Fruit fly (Drosophila melanogaster) whole organism, embryonic: ENCODE results near the gene CG9467.
A peak's percentile ranks its signal among the peaks of the same experiment; 100 is the strongest.

ENCODE experiments used
- B-H2 ChIP-seq: fragments of 200-800 bp; sonication (Bioruptor generic); optimal IDR thresholded peaks from 2 replicates; lab custom pipeline; 2018; ENCODE audit warnings: missing biosample characterization, mild to moderate bottlenecking, missing genetic modification characterization
- CG10147 ChIP-seq: fragments of 200-800 bp; sonication (Bioruptor generic); optimal IDR thresholded peaks from 2 replicates; lab custom pipeline; 2019; ENCODE audit warnings: missing biosample characterization, mild to moderate bottlenecking, missing genetic modification characterization, moderate library complexity
- CG12071 ChIP-seq: fragments of 200-800 bp; sonication (Bioruptor generic); optimal IDR thresholded peaks from 3 replicates; lab custom pipeline; 2018; ENCODE audit warnings: missing biosample characterization, mild to moderate bottlenecking, missing genetic modification characterization
- CG12236 ChIP-seq: fragments of 200-800 bp; sonication (Bioruptor generic); optimal IDR thresholded peaks from 2 replicates; lab custom pipeline; 2016; ENCODE audit warnings: missing biosample characterization, missing genetic modification characterization
- CG12391 ChIP-seq: fragments of 200-800 bp; sonication (Bioruptor generic); optimal IDR thresholded peaks from 3 replicates; lab custom pipeline; 2018; ENCODE audit warnings: missing biosample characterization, mild to moderate bottlenecking, missing genetic modification characterization, moderate library complexity
- CG1529 ChIP-seq: fragments of 200-800 bp; sonication (Bioruptor generic); optimal IDR thresholded peaks from 3 replicates; lab custom pipeline; 2018; ENCODE audit warnings: missing biosample characterization, missing genetic modification characterization
- CG15479 ChIP-seq: fragments of 200-800 bp; sonication (Bioruptor generic); optimal IDR thresholded peaks from 3 replicates; lab custom pipeline; 2019; ENCODE audit warnings: missing biosample characterization, mild to moderate bottlenecking, missing genetic modification characterization, moderate library complexity
- CG16779 ChIP-seq: fragments of 200-800 bp; sonication (Bioruptor generic); IDR thresholded peaks from 2 replicates; pipeline ENCODE4 v1.3.6; 2022; ENCODE audit warnings: missing biosample characterization, missing genetic modification characterization
- CG16863 ChIP-seq: fragments of 200-800 bp; sonication (Bioruptor generic); optimal IDR thresholded peaks from 3 replicates; lab custom pipeline; 2016; ENCODE audit warnings: missing biosample characterization, missing genetic modification characterization
- CG18011 ChIP-seq: fragments of 200-800 bp; sonication (Bioruptor generic); optimal IDR thresholded peaks from 2 replicates; lab custom pipeline; 2017; ENCODE audit warnings: missing biosample characterization, missing genetic modification characterization, mild to moderate bottlenecking, moderate library complexity, missing genotype
- CG2116 ChIP-seq: fragments of 200-800 bp; sonication (Bioruptor generic); optimal IDR thresholded peaks from 3 replicates; lab custom pipeline; 2018; ENCODE audit warnings: missing biosample characterization, mild to moderate bottlenecking, missing genetic modification characterization
- CG2120 ChIP-seq: fragments of 200-800 bp; sonication (Bioruptor generic); optimal IDR thresholded peaks from 3 replicates; lab custom pipeline; 2016; ENCODE audit warnings: missing biosample characterization, missing genetic modification characterization
- CG32532 ChIP-seq: fragments of 200-800 bp; sonication (Bioruptor generic); IDR thresholded peaks from 2 replicates; pipeline ENCODE4 v1.3.6; 2022; ENCODE audit warnings: missing biosample characterization, missing genetic modification characterization
- CG34224 ChIP-seq: fragments of 200-800 bp; sonication (Bioruptor generic); IDR thresholded peaks from 3 replicates; pipeline ENCODE4 v1.3.6; 2022; ENCODE audit warnings: missing biosample characterization, missing genetic modification characterization; ENCODE audit not compliant: partially characterized antibody
- CG4360 ChIP-seq: fragments of 200-800 bp; sonication (Bioruptor generic); IDR thresholded peaks from 2 replicates; pipeline ENCODE4 v1.3.6; 2022; ENCODE audit warnings: missing biosample characterization, missing genetic modification characterization
- CG4820 ChIP-seq: fragments of 200-800 bp; sonication (Bioruptor generic); optimal IDR thresholded peaks from 3 replicates; lab custom pipeline; 2016; ENCODE audit warnings: missing biosample characterization, missing genetic modification characterization
- CG6765 ChIP-seq: fragments of 200-800 bp; sonication (Bioruptor generic); optimal IDR thresholded peaks from 3 replicates; lab custom pipeline; 2017; ENCODE audit warnings: missing biosample characterization, mild to moderate bottlenecking, missing genetic modification characterization
- CG6791 ChIP-seq: fragments of 200-800 bp; sonication (Bioruptor generic); IDR thresholded peaks from 3 replicates; pipeline ENCODE4 v1.3.6; 2022; ENCODE audit warnings: missing biosample characterization, missing genetic modification characterization; ENCODE audit not compliant: partially characterized antibody
- CG7357 ChIP-seq: fragments of 200-800 bp; sonication (Bioruptor generic); IDR thresholded peaks from 3 replicates; pipeline ENCODE4 v1.3.6; 2022; ENCODE audit warnings: missing biosample characterization, missing genetic modification characterization
- CG8359 ChIP-seq: fragments of 200-800 bp; sonication (Bioruptor generic); optimal IDR thresholded peaks from 2 replicates; lab custom pipeline; 2017; ENCODE audit warnings: missing biosample characterization, mild to moderate bottlenecking, missing genetic modification characterization, borderline replicate concordance
- CTCF ChIP-seq: fragments of 200-800 bp; sonication (Bioruptor generic); optimal IDR thresholded peaks from 2 replicates; lab custom pipeline; 2017; ENCODE audit warnings: missing biosample characterization, mild to moderate bottlenecking, missing genetic modification characterization, moderate library complexity
- CkIIα-i1 ChIP-seq: fragments of 200-800 bp; sonication (Bioruptor generic); IDR thresholded peaks from 2 replicates; pipeline ENCODE4 v1.3.6; 2022; ENCODE audit warnings: missing biosample characterization, missing genetic modification characterization
- D19A ChIP-seq: fragments of 200-800 bp; optimal IDR thresholded peaks from 3 replicates; lab custom pipeline; 2019; ENCODE audit warnings: missing biosample characterization, mild to moderate bottlenecking, missing genetic modification characterization, moderate library complexity
- Dek ChIP-seq: fragments of 200-800 bp; sonication (Bioruptor generic); optimal IDR thresholded peaks from 3 replicates; lab custom pipeline; 2019; ENCODE audit warnings: missing biosample characterization, mild to moderate bottlenecking, missing genetic modification characterization, moderate library complexity
- Dip2 ChIP-seq: fragments of 200-800 bp; sonication (Bioruptor generic); IDR thresholded peaks from 2 replicates; pipeline ENCODE4 v1.3.6; 2022; ENCODE audit warnings: missing biosample characterization, missing genetic modification characterization
- Hr3 ChIP-seq: fragments of 200-800 bp; sonication (Bioruptor generic); optimal IDR thresholded peaks from 3 replicates; lab custom pipeline; 2016; ENCODE audit warnings: missing biosample characterization, missing genetic modification characterization
- Lim3 ChIP-seq: fragments of 200-800 bp; sonication (Bioruptor generic); IDR thresholded peaks from 2 replicates; pipeline ENCODE4 v1.3.6; 2022; ENCODE audit warnings: missing biosample characterization, missing genetic modification characterization
- MESR4 ChIP-seq: fragments of 200-800 bp; sonication (Bioruptor generic); optimal IDR thresholded peaks from 2 replicates; lab custom pipeline; 2018; ENCODE audit warnings: missing biosample characterization, mild to moderate bottlenecking, missing genetic modification characterization, moderate library complexity
- Oaz ChIP-seq: fragments of 200-800 bp; sonication (Bioruptor generic); IDR thresholded peaks from 2 replicates; pipeline ENCODE4 v1.3.6; 2022; ENCODE audit warnings: missing biosample characterization, missing genetic modification characterization
- PHDP ChIP-seq: fragments of 200-800 bp; sonication (Bioruptor generic); optimal IDR thresholded peaks from 3 replicates; lab custom pipeline; 2018; ENCODE audit warnings: missing biosample characterization, mild to moderate bottlenecking, missing genetic modification characterization, moderate library complexity
- Pdp1 ChIP-seq, 2 experiments: fragments of 200-800 bp; sonication (Bioruptor generic); optimal IDR thresholded peaks; 3 replicates each; lab custom pipeline; 2016; ENCODE audit warnings: missing biosample characterization in 2 of 2, missing genetic modification characterization in 2 of 2, mild to moderate bottlenecking in 1 of 2, moderate library complexity in 1 of 2
- Tbp ChIP-seq: fragments of >200 bp; optimal IDR thresholded peaks from 2 replicates; lab custom pipeline; 2018; ENCODE audit warnings: missing biosample characterization, missing genetic modification characterization
- ac ChIP-seq: fragments of 200-800 bp; sonication (Bioruptor generic); optimal IDR thresholded peaks from 3 replicates; lab custom pipeline; 2017; ENCODE audit warnings: missing biosample characterization, mild to moderate bottlenecking, missing genetic modification characterization
- caup ChIP-seq: fragments of 200-800 bp; sonication (Bioruptor generic); optimal IDR thresholded peaks from 3 replicates; lab custom pipeline; 2017; ENCODE audit warnings: missing biosample characterization, mild to moderate bottlenecking, missing genetic modification characterization, moderate library complexity; ENCODE audit not compliant: severe bottlenecking
- cg ChIP-seq: fragments of 200-800 bp; sonication (Bioruptor generic); optimal IDR thresholded peaks from 3 replicates; lab custom pipeline; 2019; ENCODE audit warnings: missing biosample characterization, mild to moderate bottlenecking, missing genetic modification characterization, moderate library complexity
- chm ChIP-seq: fragments of 200-800 bp; sonication (Bioruptor generic); IDR thresholded peaks from 2 replicates; pipeline ENCODE4 v1.3.6; 2022; ENCODE audit warnings: missing biosample characterization, missing genetic modification characterization
- crol ChIP-seq: fragments of 200-800 bp; sonication (Bioruptor generic); IDR thresholded peaks from 2 replicates; pipeline ENCODE4 v1.3.6; 2022; ENCODE audit warnings: missing biosample characterization, missing genetic modification characterization
- dati ChIP-seq: fragments of 200-800 bp; sonication (Bioruptor generic); IDR thresholded peaks from 2 replicates; pipeline ENCODE4 v1.3.6; 2022; ENCODE audit warnings: missing biosample characterization, missing genetic modification characterization
- fd3F ChIP-seq: fragments of 200-800 bp; sonication (Bioruptor generic); optimal IDR thresholded peaks from 2 replicates; lab custom pipeline; 2018; ENCODE audit warnings: missing biosample characterization, mild to moderate bottlenecking, missing genetic modification characterization, moderate library complexity
- gce ChIP-seq: fragments of 200-800 bp; sonication (Bioruptor generic); IDR thresholded peaks from 3 replicates; pipeline ENCODE4 v1.3.6; 2022; ENCODE audit warnings: missing biosample characterization, missing genetic modification characterization
- gsb ChIP-seq: fragments of 200-800 bp; sonication (Bioruptor generic); IDR thresholded peaks from 2 replicates; pipeline ENCODE4 v1.3.6; 2022; ENCODE audit warnings: missing biosample characterization, missing genetic modification characterization
- hb ChIP-seq: fragments of 200-800 bp; sonication (Bioruptor generic); IDR thresholded peaks from 3 replicates; pipeline ENCODE4 v1.3.6; 2022; ENCODE audit warnings: missing biosample characterization, missing genetic modification characterization; ENCODE audit not compliant: partially characterized antibody
- lola ChIP-seq, 3 experiments: fragments of >200 bp in 2 of 3; fragments of 200-800 bp in 1 of 3; sonication (Bioruptor generic) in 1 of 3; optimal IDR thresholded peaks; 2 replicates each; lab custom pipeline; 2017 to 2019; ENCODE audit warnings: missing biosample characterization in 3 of 3, missing genetic modification characterization in 3 of 3, mild to moderate bottlenecking in 1 of 3, moderate library complexity in 1 of 3
- pzg ChIP-seq: fragments of 200-800 bp; sonication (Bioruptor generic); optimal IDR thresholded peaks from 3 replicates; lab custom pipeline; 2018; ENCODE audit warnings: missing biosample characterization, mild to moderate bottlenecking, missing genetic modification characterization, moderate library complexity
- scrt ChIP-seq: fragments of 200-800 bp; sonication (Bioruptor generic); optimal IDR thresholded peaks from 2 replicates; lab custom pipeline; 2018; ENCODE audit warnings: missing biosample characterization, mild to moderate bottlenecking, missing genetic modification characterization, moderate library complexity
- sens ChIP-seq: fragments of 200-800 bp; sonication (Bioruptor generic); peaks from one replicate; lab custom pipeline; 2016; ENCODE audit warnings: missing biosample characterization, missing genetic modification characterization
- so ChIP-seq: fragments of 200-800 bp; sonication (Bioruptor generic); IDR thresholded peaks from 3 replicates; pipeline ENCODE4 v1.3.6; 2022; ENCODE audit warnings: missing biosample characterization, missing genetic modification characterization
- stwl ChIP-seq: fragments of 200-800 bp; sonication (Bioruptor generic); optimal IDR thresholded peaks from 3 replicates; lab custom pipeline; 2018; ENCODE audit warnings: missing biosample characterization, mild to moderate bottlenecking, missing genetic modification characterization, moderate library complexity
- usp ChIP-seq: fragments of >200 bp; optimal IDR thresholded peaks from 2 replicates; lab custom pipeline; 2017; ENCODE audit warnings: missing biosample characterization, missing genetic modification characterization
- vvl ChIP-seq: fragments of 200-800 bp; sonication (Bioruptor generic); IDR thresholded peaks from 2 replicates; pipeline ENCODE4 v1.3.6; 2022; ENCODE audit warnings: missing biosample characterization, missing genetic modification characterization
- zen2 ChIP-seq: fragments of 200-800 bp; sonication (Bioruptor generic); IDR thresholded peaks from 3 replicates; pipeline ENCODE4 v1.3.6; 2022; ENCODE audit warnings: missing biosample characterization, missing genetic modification characterization; ENCODE audit not compliant: partially characterized antibody

Gene CG9467

DNA sequence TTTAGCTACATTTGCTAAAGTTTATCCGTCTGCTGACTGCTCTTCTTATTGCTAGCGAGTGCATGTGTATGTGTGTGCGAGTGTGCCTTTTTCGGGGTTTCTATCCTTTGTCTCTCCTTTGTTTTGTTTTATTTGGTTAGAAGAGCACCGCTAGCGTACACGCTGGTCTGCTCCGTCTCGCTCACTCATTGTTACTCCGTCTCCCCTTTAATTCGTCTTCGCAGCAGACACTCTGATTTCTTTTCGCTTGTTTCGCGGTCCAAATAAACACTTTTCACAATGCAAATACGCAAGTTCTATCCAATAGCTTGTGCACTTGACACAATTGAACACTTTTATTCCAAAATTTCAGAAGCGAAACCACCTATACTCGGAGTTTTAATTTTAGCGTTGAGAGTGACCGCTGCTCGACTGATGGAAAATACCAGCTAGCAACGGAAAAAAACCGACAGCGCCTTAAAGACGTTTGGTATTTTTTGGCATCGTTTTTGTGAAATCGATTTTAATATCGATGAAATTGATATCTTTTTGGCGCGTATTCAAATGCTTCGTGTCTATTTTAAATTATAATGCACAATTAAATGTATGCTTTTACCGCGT, 8.2 kb upstream of the CG9467 start, which contains the start of gene FBXO11 (continued):
- TF ChIP-seq D19A (tag; lab: Kevin White, UChicago) (no peak), B-H2 (no peak), CG34224 (GFP tag; lab: Robert Waterston, UW) (peak; percentile 16; the same call in 1 of the 3 replicates), cg (GFP tag; lab: Kevin White, UChicago) (peak; percentile 94), CG15479 (GFP tag; lab: Kevin White, UChicago) (no peak), CG4360 (GFP tag; lab: Robert Waterston, UW) (no peak), stwl (tag; lab: Kevin White, UChicago) (peak; percentile 58), so (GFP tag; lab: Robert Waterston, UW) (no peak), MESR4 (peak; percentile 98), CG8359 (no peak), PHDP (tag; lab: Kevin White, UChicago) (no peak), CG18011 (GFP tag; lab: Kevin White, UChicago) (no peak), dati (GFP tag; lab: Robert Waterston, UW) (no peak), CG12236 (GFP tag; lab: Kevin White, UChicago) (no peak), CG2116 (GFP tag; lab: Kevin White, UChicago) (peak; percentile 67), CG32532 (GFP tag; lab: Robert Waterston, UW) (no peak), CG7357 (GFP tag; lab: Robert Waterston, UW) (no peak), CkIIα-i1 (GFP tag; lab: Robert Waterston, UW) (no peak), pzg (GFP tag; lab: Kevin White, UChicago) (peak; percentile 88), CG6765 (no peak), zen2 (GFP tag; lab: Robert Waterston, UW) (no peak), CG2120 (GFP tag; lab: Kevin White, UChicago) (no peak), CG10147 (GFP tag; lab: Kevin White, UChicago) (no peak), Tbp (GFP tag; lab: Kevin White, UChicago) (no peak), Oaz (GFP tag; lab: Robert Waterston, UW) (no peak), Hr3 (GFP tag; lab: Kevin White, UChicago) (no peak), gce (no peak), scrt (no peak), CG16863 (no peak), Pdp1 (GFP tag; optimal IDR thresholded peaks at IDR 0.05; lab: Kevin White, UChicago) (no peak), CG1529 (GFP tag; lab: Kevin White, UChicago) (no peak), CG4820 (no peak), sens (peak; percentile 78), CG6791 (GFP tag; lab: Robert Waterston, UW) (no peak; the same call in 2 of the 3 replicates), lola (GFP tag; optimal IDR thresholded peaks at IDR 0.05; lab: Kevin White, UChicago) (no peak), chm (GFP tag; lab: Robert Waterston, UW) (no peak), fd3F (GFP tag; lab: Kevin White, UChicago) (no peak), Dek (tag; lab: Kevin White, UChicago) (no peak), Lim3 (GFP tag; lab: Robert Waterston, UW) (no peak), Dip2 (no peak), CG16779 (GFP tag; lab: Robert Waterston, UW) (no peak), CG12391 (peak; percentile 12), caup (peak; percentile 15), hb (no peak), ac (no peak), usp (GFP tag; lab: Kevin White, UChicago) (no peak), vvl (GFP tag; lab: Robert Waterston, UW) (0 out of 2 replicates have a peak, but pooled peaks have one; percentile 11), gsb (no peak), CTCF (GFP tag; lab: Kevin White, UChicago) (no peak), CG12071 (GFP tag; lab: Kevin White, UChicago) (no peak), crol (GFP tag; lab: Robert Waterston, UW) (peak; percentile 74)
